Worm (Caenorhabditis elegans): ENCODE measurements around the gene sec-20.

DNA sequence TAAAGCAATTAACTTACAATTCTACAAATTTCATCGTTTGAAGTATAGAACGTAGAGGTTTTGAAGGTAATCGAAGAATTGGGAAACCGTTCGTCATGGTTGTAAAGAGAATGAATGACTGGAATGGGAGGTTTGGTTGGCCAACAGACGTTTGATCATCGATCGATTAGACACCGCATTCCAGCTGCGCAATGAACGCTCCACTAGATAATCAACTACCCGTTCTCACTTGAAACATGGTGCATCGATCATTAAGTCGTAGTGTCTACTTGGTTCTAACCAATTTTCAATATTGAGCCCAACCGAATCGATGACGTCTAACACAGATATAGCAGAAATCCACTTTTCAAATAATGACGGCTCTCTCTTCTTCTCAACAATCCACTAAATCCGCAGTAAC lies 48.8 kb upstream of the sec-20 start, which contains the start of gene fbxb-82:
- TF ChIP-seq nhr-76 (tag; optimal IDR thresholded peaks at IDR 0.05): no peak
- no peak for TF ChIP-seq skn-1 (tag; optimal IDR thresholded peaks at IDR 0.05)
- no peak for TF ChIP-seq nhr-90 (tag; optimal IDR thresholded peaks at IDR 0.05; ENCODE audit: poor library complexity)
- no peak for TF ChIP-seq nhr-11 (tag; optimal IDR thresholded peaks at IDR 0.05)
